Fruit fly (Drosophila melanogaster) whole organism, prepupa: ENCODE results near the gene grsm.

Experiments
- Blimp-1 ChIP-seq: fragments of 200-800 bp; sonication (Bioruptor generic); optimal IDR thresholded peaks from 3 replicates; lab custom pipeline; 2017; ENCODE audit warnings: missing biosample characterization, missing genetic modification characterization, mild to moderate bottlenecking, moderate library complexity, missing genetic modification reagents
- CG10631 ChIP-seq: fragments of 200-800 bp; sonication (Bioruptor generic); optimal IDR thresholded peaks from 2 replicates; lab custom pipeline; 2016; ENCODE audit warnings: missing biosample characterization, missing genetic modification characterization
- CG11762 ChIP-seq: fragments of 200-800 bp; sonication (Bioruptor generic); optimal IDR thresholded peaks from 3 replicates; lab custom pipeline; 2016; ENCODE audit warnings: missing biosample characterization, missing genetic modification characterization; ENCODE audit not compliant: insufficient read depth
- CG11902 ChIP-seq: fragments of 200-800 bp; sonication (Bioruptor generic); optimal IDR thresholded peaks from 3 replicates; lab custom pipeline; 2016; ENCODE audit warnings: missing biosample characterization, missing genetic modification characterization
- CG1621 ChIP-seq: fragments of 200-800 bp; sonication (Bioruptor generic); optimal IDR thresholded peaks from 3 replicates; lab custom pipeline; 2018; ENCODE audit warnings: missing biosample characterization, mild to moderate bottlenecking, missing genetic modification characterization
- CG16779 ChIP-seq: fragments of 200-800 bp; sonication (Bioruptor generic); optimal IDR thresholded peaks from 3 replicates; lab custom pipeline; 2017; ENCODE audit warnings: missing biosample characterization, mild to moderate bottlenecking, missing genetic modification characterization
- CG31627 ChIP-seq: fragments of 200-800 bp; sonication (Bioruptor generic); optimal IDR thresholded peaks from 3 replicates; lab custom pipeline; 2016; ENCODE audit warnings: missing biosample characterization, missing genetic modification characterization
- CG4318 ChIP-seq: fragments of 200-800 bp; sonication (Bioruptor generic); optimal IDR thresholded peaks from 3 replicates; lab custom pipeline; 2017; ENCODE audit warnings: missing biosample characterization, mild to moderate bottlenecking, missing genetic modification characterization
- CG6163 ChIP-seq: fragments of 200-800 bp; sonication (Bioruptor generic); IDR thresholded peaks from 3 replicates; pipeline ENCODE4 v1.3.6; 2022; ENCODE audit warnings: missing biosample characterization, missing genetic modification characterization
- CG6792 ChIP-seq: fragments of 200-800 bp; sonication (Bioruptor generic); optimal IDR thresholded peaks from 3 replicates; lab custom pipeline; 2016; ENCODE audit warnings: missing biosample characterization, missing genetic modification characterization
- CG7368 ChIP-seq: fragments of 200-800 bp; sonication (Bioruptor generic); optimal IDR thresholded peaks from 3 replicates; lab custom pipeline; 2016; ENCODE audit warnings: missing biosample characterization, missing genetic modification characterization
- CG8319 ChIP-seq: fragments of 200-800 bp; sonication (Bioruptor generic); optimal IDR thresholded peaks from 3 replicates; lab custom pipeline; 2016; ENCODE audit warnings: missing biosample characterization, missing genetic modification characterization
- CG8632 ChIP-seq: fragments of 200-800 bp; sonication (Bioruptor generic); optimal IDR thresholded peaks from 3 replicates; lab custom pipeline; 2016; ENCODE audit warnings: missing biosample characterization, missing genetic modification characterization
- CG9139 ChIP-seq: fragments of 200-800 bp; sonication (Bioruptor generic); optimal IDR thresholded peaks from 3 replicates; lab custom pipeline; 2017; ENCODE audit warnings: missing biosample characterization, mild to moderate bottlenecking, missing genetic modification characterization
- Eip93F ChIP-seq: fragments of 200-800 bp; sonication (Bioruptor generic); optimal IDR thresholded peaks from 2 replicates; lab custom pipeline; 2016; ENCODE audit warnings: missing biosample characterization, mild to moderate bottlenecking, missing genetic modification characterization
- Ets21C ChIP-seq: fragments of 200-800 bp; sonication (Bioruptor generic); optimal IDR thresholded peaks from 3 replicates; lab custom pipeline; 2016; ENCODE audit warnings: missing biosample characterization, missing genetic modification characterization
- Ets96B ChIP-seq: fragments of 200-800 bp; optimal IDR thresholded peaks from 2 replicates; lab custom pipeline; 2019; ENCODE audit warnings: missing biosample characterization, mild to moderate bottlenecking, missing genetic modification characterization, moderate library complexity
- Hr38 ChIP-seq: sonication (Bioruptor generic); optimal IDR thresholded peaks from 2 replicates; lab custom pipeline; 2016; ENCODE audit warnings: missing biosample characterization, missing genetic modification characterization
- Hr39 ChIP-seq: fragments of 200-800 bp; sonication (Bioruptor generic); optimal IDR thresholded peaks from 2 replicates; lab custom pipeline; 2016; ENCODE audit warnings: missing biosample characterization, missing genetic modification characterization
- Hr4 ChIP-seq: fragments of 200-800 bp; sonication (Bioruptor generic); optimal IDR thresholded peaks from 3 replicates; lab custom pipeline; 2016; ENCODE audit warnings: missing biosample characterization, missing genetic modification characterization
- Met ChIP-seq: fragments of 200-800 bp; sonication (Bioruptor generic); optimal IDR thresholded peaks from 3 replicates; lab custom pipeline; 2016; ENCODE audit warnings: missing biosample characterization, missing genetic modification characterization
- OdsH ChIP-seq: fragments of 200-800 bp; sonication (Bioruptor generic); optimal IDR thresholded peaks from 3 replicates; lab custom pipeline; 2016; ENCODE audit warnings: missing biosample characterization, missing genetic modification characterization
- Sox15 ChIP-seq: fragments of 200-800 bp; sonication (Bioruptor generic); optimal IDR thresholded peaks from 3 replicates; lab custom pipeline; 2016; ENCODE audit warnings: missing biosample characterization, missing genetic modification characterization
- achi ChIP-seq: fragments of 200-800 bp; sonication (Bioruptor generic); optimal IDR thresholded peaks from 3 replicates; lab custom pipeline; 2016; ENCODE audit warnings: missing biosample characterization, missing genetic modification characterization
- acj6 ChIP-seq: fragments of 200-800 bp; sonication (Bioruptor generic); optimal IDR thresholded peaks from 3 replicates; lab custom pipeline; 2016; ENCODE audit warnings: missing biosample characterization, missing genetic modification characterization
- dac ChIP-seq: fragments of 200-800 bp; sonication (Bioruptor generic); optimal IDR thresholded peaks from 2 replicates; lab custom pipeline; 2017; ENCODE audit warnings: missing biosample characterization, mild to moderate bottlenecking, missing genetic modification characterization
- dsx ChIP-seq: fragments of 200-800 bp; optimal IDR thresholded peaks from 3 replicates; lab custom pipeline; 2019; ENCODE audit warnings: missing biosample characterization, mild to moderate bottlenecking, missing genetic modification characterization, moderate library complexity; ENCODE audit not compliant: poor library complexity, severe bottlenecking
- eg ChIP-seq: fragments of 200-800 bp; sonication (Bioruptor generic); IDR thresholded peaks from 3 replicates; pipeline ENCODE4 v1.3.6; 2022; ENCODE audit warnings: missing biosample characterization, missing genetic modification characterization
- esn ChIP-seq: fragments of 200-800 bp; sonication (Bioruptor generic); optimal IDR thresholded peaks from 2 replicates; lab custom pipeline; 2016; ENCODE audit warnings: missing biosample characterization, mild to moderate bottlenecking, missing genetic modification characterization, moderate library complexity
- fkh ChIP-seq: fragments of 200-800 bp; sonication (Bioruptor generic); optimal IDR thresholded peaks from 3 replicates; lab custom pipeline; 2017; ENCODE audit warnings: missing biosample characterization, mild to moderate bottlenecking, missing genetic modification characterization, moderate library complexity
- lz ChIP-seq: fragments of 200-800 bp; sonication (Bioruptor generic); optimal IDR thresholded peaks from 3 replicates; lab custom pipeline; 2016; ENCODE audit warnings: missing biosample characterization, missing genetic modification characterization
- salr ChIP-seq, 2 experiments: fragments of 200-800 bp; sonication (Bioruptor generic); optimal IDR thresholded peaks; 3 replicates each; lab custom pipeline; 2016 to 2018; ENCODE audit warnings: missing biosample characterization in 2 of 2, missing genetic modification characterization in 2 of 2, mild to moderate bottlenecking in 1 of 2
- spab ChIP-seq: fragments of 200-800 bp; sonication (Bioruptor generic); optimal IDR thresholded peaks from 2 replicates; lab custom pipeline; 2017; ENCODE audit warnings: missing biosample characterization, mild to moderate bottlenecking, missing genetic modification characterization, missing genetic modification reagents
- ss ChIP-seq, 2 experiments: fragments of 200-800 bp; sonication (Bioruptor generic); optimal IDR thresholded peaks; 2 replicates in 1 of 2; 3 replicates in 1 of 2; lab custom pipeline; 2017 to 2018; ENCODE audit warnings: mild to moderate bottlenecking in 2 of 2, missing biosample characterization in 2 of 2, missing genetic modification characterization in 2 of 2, moderate library complexity in 1 of 2
- svp ChIP-seq: fragments of 200-800 bp; sonication (Bioruptor generic); peaks from one replicate; lab custom pipeline; 2016; ENCODE audit warnings: missing biosample characterization, missing genetic modification characterization
- topi ChIP-seq: fragments of 200-800 bp; sonication (Bioruptor generic); optimal IDR thresholded peaks from 3 replicates; lab custom pipeline; 2016; ENCODE audit warnings: missing biosample characterization, missing genetic modification characterization
- vri ChIP-seq: fragments of 200-800 bp; sonication (Bioruptor generic); optimal IDR thresholded peaks from 3 replicates; lab custom pipeline; 2016; ENCODE audit warnings: missing biosample characterization, mild to moderate bottlenecking, missing genetic modification characterization

grsm gene

dm6 chr3R:12974447-12974846, 6.9 kb upstream of the grsm start (continued):
- TF ChIP-seq CG16779 (tag; lab: Kevin White, UChicago) = no peak
- no peak for TF ChIP-seq Hr4 (GFP tag; lab: Kevin White, UChicago)
- peak; percentile 89 for TF ChIP-seq Blimp-1 (GFP tag; lab: Kevin White, UChicago)
- no peak for TF ChIP-seq fkh
- TF ChIP-seq achi (GFP tag; lab: Kevin White, UChicago) = peak; percentile 35
- TF ChIP-seq dsx (GFP tag; lab: Kevin White, UChicago) = no peak
- TF ChIP-seq, all 60 proteins: peak for 19

dm6 chr3R:12972106-12972505, 4.6 kb upstream of the grsm start:
- TF ChIP-seq topi = no peak
- peak; percentile 34 for TF ChIP-seq vri
- no peak for TF ChIP-seq CG10631

DNA sequence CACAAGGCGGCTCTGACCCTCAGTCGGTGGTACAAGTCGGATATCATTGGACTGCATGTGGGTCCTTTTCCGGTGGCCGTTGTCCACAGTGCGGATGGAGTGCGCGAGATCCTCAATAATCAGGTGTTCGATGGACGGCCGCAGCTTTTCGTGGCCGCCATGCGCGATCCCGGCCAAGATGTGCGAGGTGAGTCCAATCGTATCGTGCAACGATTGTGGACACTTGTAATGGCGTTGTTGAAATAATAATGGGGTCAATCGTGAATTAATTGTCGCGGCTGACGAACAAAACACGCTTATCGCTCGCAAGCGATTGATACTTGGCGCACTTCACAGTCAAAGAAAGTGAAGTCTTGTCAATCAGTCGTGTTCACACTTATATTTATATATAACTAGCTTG, 3.5 kb downstream of the grsm start:
- TF ChIP-seq eg (no peak), svp (GFP tag; lab: Kevin White, UChicago) (peak; percentile 90), CG8319 (GFP tag; lab: Kevin White, UChicago) (no peak), dac (GFP tag; lab: Kevin White, UChicago) (no peak)

dm6 chr3R:12963491-12963890, 4.0 kb downstream of the grsm start, which contains the start of gene Cyp304a1:
Cyp304a1 (plus strand) TSS chr3R:12963791.
- TF ChIP-seq CG4318 (GFP tag; lab: Kevin White, UChicago) (no peak), acj6 (GFP tag; lab: Kevin White, UChicago) (no peak), CG8319 (GFP tag; lab: Kevin White, UChicago) (no peak), CG11762 (GFP tag; lab: Kevin White, UChicago) (no peak), eg (no peak), CG1621 (tag; lab: Kevin White, UChicago) (no peak)

- TF ChIP-seq Blimp-1 (GFP tag; lab: Kevin White, UChicago) (no peak), svp (GFP tag; lab: Kevin White, UChicago) (peak; percentile 95), CG6792 (GFP tag; lab: Kevin White, UChicago) (no peak), lz (no peak), CG11902 (no peak), esn (no peak), Hr39 (GFP tag; lab: Kevin White, UChicago) (no peak), Sox15 (GFP tag; lab: Kevin White, UChicago) (no peak)
- TF ChIP-seq, all 60 proteins: peak for 1
Observed at dm6 chr3R:12962612-12963011, 4.9 kb downstream of the grsm start.

- TF ChIP-seq CG11902 (no peak), Ets96B (tag; lab: Kevin White, UChicago) (no peak), CG1621 (tag; lab: Kevin White, UChicago) (no peak), topi (peak; percentile 37), Eip93F (GFP tag; lab: Kevin White, UChicago) (no peak), dac (GFP tag; lab: Kevin White, UChicago) (no peak), CG31627 (GFP tag; lab: Kevin White, UChicago) (peak; percentile 71), CG10631 (peak; percentile 44), Sox15 (GFP tag; lab: Kevin White, UChicago) (no peak), salr (GFP tag; optimal IDR thresholded peaks at IDR 0.05; lab: Kevin White, UChicago) (no peak), CG6792 (GFP tag; lab: Kevin White, UChicago) (peak; percentile 0), Hr38 (GFP tag; lab: Kevin White, UChicago) (no peak), fkh (no peak), CG7368 (GFP tag; lab: Kevin White, UChicago) (no peak), CG9139 (GFP tag; lab: Kevin White, UChicago) (no peak), ss (GFP tag; optimal IDR thresholded peaks at IDR 0.05; lab: Kevin White, UChicago) (no peak), CG8632 (no peak), achi (GFP tag; lab: Kevin White, UChicago) (peak; percentile 17), svp (GFP tag; lab: Kevin White, UChicago) (peak; percentile 79), Met (GFP tag; lab: Kevin White, UChicago) (peak; percentile 42), CG6163 (peak; percentile 36; the same call in 2 of the 3 replicates), vri (peak; percentile 48), esn (peak; percentile 64), OdsH (no peak), spab (no peak), Ets21C (GFP tag; lab: Kevin White, UChicago) (peak; percentile 47), lz (peak; percentile 63)
Observed at dm6 chr3R:12960929-12961855, 6.3 kb downstream of the grsm start, which contains the start of gene Spc25. Spc25 (plus strand) TSS chr3R:12961745.
